Fruit fly (Drosophila melanogaster): ENCODE results near the gene beag.

- TF ChIP-seq pad (GFP tag; optimal IDR thresholded peaks at IDR 0.05) (no peak), bab1 (GFP tag; optimal IDR thresholded peaks at IDR 0.05) (no peak), Crg-1 (GFP tag; optimal IDR thresholded peaks at IDR 0.05) (no peak), CG14711 (tag; optimal IDR thresholded peaks at IDR 0.05) (no peak), toe (GFP tag; optimal IDR thresholded peaks at IDR 0.05) (no peak)
These were observed 26.9 kb downstream of the beag start for dm6 chr3R:9037946-9038345.

All from whole organism, adult.